Fruit fly (Drosophila melanogaster) whole organism, embryonic: Measurements from ENCODE around the gene CG31287.
A peak's percentile ranks its signal among the peaks of the same experiment; 100 is the strongest.

Source experiments
- Abd-B ChIP-seq: fragments of 200-800 bp; sonication (Bioruptor generic); optimal IDR thresholded peaks from 2 replicates; lab custom pipeline; 2018; ENCODE audit warnings: missing biosample characterization, mild to moderate bottlenecking, missing genetic modification characterization, moderate library complexity
- Antp ChIP-seq: fragments of 200-800 bp; sonication (Bioruptor generic); optimal IDR thresholded peaks from 3 replicates; lab custom pipeline; 2016; ENCODE audit warnings: missing biosample characterization, missing genetic modification characterization
- CG10147 ChIP-seq: fragments of 200-800 bp; sonication (Bioruptor generic); optimal IDR thresholded peaks from 2 replicates; lab custom pipeline; 2019; ENCODE audit warnings: missing biosample characterization, mild to moderate bottlenecking, missing genetic modification characterization, moderate library complexity
- CG11093 ChIP-seq: fragments of 200-800 bp; sonication (Bioruptor generic); IDR thresholded peaks from 3 replicates; pipeline ENCODE4 v1.3.6; 2022; ENCODE audit warnings: missing biosample characterization, missing genetic modification characterization
- CG12071 ChIP-seq: fragments of 200-800 bp; sonication (Bioruptor generic); optimal IDR thresholded peaks from 3 replicates; lab custom pipeline; 2018; ENCODE audit warnings: missing biosample characterization, mild to moderate bottlenecking, missing genetic modification characterization
- CG15514 ChIP-seq: fragments of 200-800 bp; sonication (Bioruptor generic); optimal IDR thresholded peaks from 3 replicates; lab custom pipeline; 2017; ENCODE audit warnings: missing biosample characterization, missing genetic modification characterization, mild to moderate bottlenecking, moderate library complexity, missing genetic modification reagents
- CG1647 ChIP-seq: fragments of 200-800 bp; sonication (Bioruptor generic); optimal IDR thresholded peaks from 3 replicates; lab custom pipeline; 2016; ENCODE audit warnings: missing biosample characterization, missing genetic modification characterization
- CG16779 ChIP-seq: fragments of 200-800 bp; sonication (Bioruptor generic); IDR thresholded peaks from 2 replicates; pipeline ENCODE4 v1.3.6; 2022; ENCODE audit warnings: missing biosample characterization, missing genetic modification characterization
- CG16813 ChIP-seq: fragments of 200-800 bp; sonication (Bioruptor generic); IDR thresholded peaks from 3 replicates; pipeline ENCODE4 v1.3.6; 2022; ENCODE audit warnings: missing biosample characterization, missing genetic modification characterization; ENCODE audit not compliant: partially characterized antibody
- CG17186 ChIP-seq: fragments of 200-800 bp; sonication (Bioruptor generic); optimal IDR thresholded peaks from 3 replicates; lab custom pipeline; 2017; ENCODE audit warnings: missing biosample characterization, missing genetic modification reagents, missing genetic modification characterization
- CG18011 ChIP-seq: fragments of 200-800 bp; sonication (Bioruptor generic); optimal IDR thresholded peaks from 2 replicates; lab custom pipeline; 2017; ENCODE audit warnings: missing biosample characterization, missing genetic modification characterization, mild to moderate bottlenecking, moderate library complexity, missing genotype
- CG18599 ChIP-seq: fragments of 200-800 bp; sonication (Bioruptor generic); optimal IDR thresholded peaks from 3 replicates; lab custom pipeline; 2017; ENCODE audit warnings: missing biosample characterization, missing genetic modification characterization, mild to moderate bottlenecking, moderate library complexity, missing genetic modification reagents
- CG18764 ChIP-seq: fragments of 200-800 bp; sonication (Bioruptor generic); optimal IDR thresholded peaks from 3 replicates; lab custom pipeline; 2016; ENCODE audit warnings: missing biosample characterization, missing genetic modification characterization
- CG30403 ChIP-seq: fragments of 200-800 bp; sonication (Bioruptor generic); optimal IDR thresholded peaks from 3 replicates; lab custom pipeline; 2016; ENCODE audit warnings: missing biosample characterization, missing genetic modification characterization
- CG32767 ChIP-seq: fragments of 200-800 bp; sonication (Bioruptor generic); IDR thresholded peaks from 2 replicates; pipeline ENCODE4 v1.3.6; 2022; ENCODE audit warnings: missing biosample characterization, missing genetic modification characterization
- CG6791 ChIP-seq: fragments of 200-800 bp; sonication (Bioruptor generic); IDR thresholded peaks from 3 replicates; pipeline ENCODE4 v1.3.6; 2022; ENCODE audit warnings: missing biosample characterization, missing genetic modification characterization; ENCODE audit not compliant: partially characterized antibody
- D19A ChIP-seq: fragments of 200-800 bp; optimal IDR thresholded peaks from 3 replicates; lab custom pipeline; 2019; ENCODE audit warnings: missing biosample characterization, mild to moderate bottlenecking, missing genetic modification characterization, moderate library complexity
- E2f2 ChIP-seq: fragments of 200-800 bp; sonication (Bioruptor generic); IDR thresholded peaks from 2 replicates; pipeline ENCODE4 v1.3.6; 2022; ENCODE audit warnings: missing biosample characterization, missing genetic modification characterization
- Ets65A ChIP-seq: fragments of 200-800 bp; sonication (Bioruptor generic); peaks from one replicate; lab custom pipeline; 2016; ENCODE audit warnings: missing biosample characterization, missing genetic modification characterization
- Gug ChIP-seq: fragments of 200-800 bp; sonication (Bioruptor generic); IDR thresholded peaks from 4 replicates; pipeline ENCODE4 v1.3.6; 2022; ENCODE audit warnings: missing biosample characterization, missing genetic modification characterization
- HHEX ChIP-seq: fragments of 200-800 bp; sonication (Bioruptor generic); optimal IDR thresholded peaks from 3 replicates; lab custom pipeline; 2017; ENCODE audit warnings: missing biosample characterization, mild to moderate bottlenecking, missing genetic modification characterization, missing genetic modification reagents
- HLH54F ChIP-seq: fragments of 200-800 bp; sonication (Bioruptor generic); optimal IDR thresholded peaks from 3 replicates; lab custom pipeline; 2016; ENCODE audit warnings: missing biosample characterization, missing genetic modification characterization
- HLHmδ ChIP-seq: fragments of 200-800 bp; sonication (Bioruptor generic); optimal IDR thresholded peaks from 2 replicates; lab custom pipeline; 2018; ENCODE audit warnings: missing biosample characterization, mild to moderate bottlenecking, missing genetic modification characterization, moderate library complexity
- HmgZ ChIP-seq: fragments of 200-800 bp; sonication (Bioruptor generic); optimal IDR thresholded peaks from 2 replicates; lab custom pipeline; 2018; ENCODE audit warnings: missing biosample characterization, mild to moderate bottlenecking, missing genetic modification characterization
- Hmr ChIP-seq: fragments of 200-800 bp; sonication (Bioruptor generic); optimal IDR thresholded peaks from 3 replicates; lab custom pipeline; 2017; ENCODE audit warnings: mild to moderate bottlenecking, missing biosample characterization, missing genetic modification reagents, missing genetic modification characterization
- NK7.1 ChIP-seq: fragments of 200-800 bp; sonication (Bioruptor generic); optimal IDR thresholded peaks from 3 replicates; lab custom pipeline; 2016; ENCODE audit warnings: missing biosample characterization, missing genetic modification characterization
- Oaz ChIP-seq: fragments of 200-800 bp; sonication (Bioruptor generic); IDR thresholded peaks from 2 replicates; pipeline ENCODE4 v1.3.6; 2022; ENCODE audit warnings: missing biosample characterization, missing genetic modification characterization
- PHDP ChIP-seq: fragments of 200-800 bp; sonication (Bioruptor generic); optimal IDR thresholded peaks from 3 replicates; lab custom pipeline; 2018; ENCODE audit warnings: missing biosample characterization, mild to moderate bottlenecking, missing genetic modification characterization, moderate library complexity
- Ravus ChIP-seq: fragments of 200-800 bp; sonication (Bioruptor generic); IDR thresholded peaks from 2 replicates; pipeline ENCODE4 v1.3.6; 2022; ENCODE audit warnings: missing biosample characterization, missing genetic modification characterization
- Xrp1 ChIP-seq: fragments of 200-800 bp; sonication (Bioruptor generic); IDR thresholded peaks from 2 replicates; pipeline ENCODE4 v1.3.6; 2022; ENCODE audit warnings: missing biosample characterization, missing genetic modification characterization
- ac ChIP-seq: fragments of 200-800 bp; sonication (Bioruptor generic); optimal IDR thresholded peaks from 3 replicates; lab custom pipeline; 2017; ENCODE audit warnings: missing biosample characterization, mild to moderate bottlenecking, missing genetic modification characterization
- al ChIP-seq: fragments of 200-800 bp; sonication (Bioruptor generic); IDR thresholded peaks from 2 replicates; pipeline ENCODE4 v1.3.6; 2022; ENCODE audit warnings: missing biosample characterization, missing genetic modification characterization
- cad ChIP-seq: fragments of >200 bp; optimal IDR thresholded peaks from 2 replicates; lab custom pipeline; 2017; ENCODE audit warnings: missing biosample characterization, missing genetic modification characterization
- chinmo ChIP-seq: fragments of 200-800 bp; sonication (Bioruptor generic); IDR thresholded peaks from 4 replicates; pipeline ENCODE4 v1.3.6; 2022; ENCODE audit warnings: missing biosample characterization, missing genetic modification characterization; ENCODE audit not compliant: partially characterized antibody
- corto ChIP-seq: fragments of 200-800 bp; sonication (Bioruptor generic); optimal IDR thresholded peaks from 2 replicates; lab custom pipeline; 2016; ENCODE audit warnings: missing biosample characterization, mild to moderate bottlenecking, missing genetic modification characterization, moderate library complexity
- ewg ChIP-seq: fragments of 200-800 bp; sonication (Bioruptor generic); optimal IDR thresholded peaks from 3 replicates; lab custom pipeline; 2017; ENCODE audit warnings: mild to moderate bottlenecking, missing biosample characterization, missing genetic modification reagents, missing genetic modification characterization
- fd96Cb ChIP-seq: fragments of 200-800 bp; sonication (Bioruptor generic); optimal IDR thresholded peaks from 2 replicates; lab custom pipeline; 2018; ENCODE audit warnings: missing biosample characterization, mild to moderate bottlenecking, missing genetic modification characterization, moderate library complexity
- gem ChIP-seq: fragments of 200-800 bp; sonication (Bioruptor generic); optimal IDR thresholded peaks from 2 replicates; lab custom pipeline; 2019; ENCODE audit warnings: missing biosample characterization, mild to moderate bottlenecking, missing genetic modification characterization, moderate library complexity
- gro ChIP-seq: fragments of 200-800 bp; sonication (Bioruptor generic); optimal IDR thresholded peaks from 2 replicates; lab custom pipeline; 2016; ENCODE audit warnings: missing biosample characterization, missing genetic modification characterization
- knrl ChIP-seq: fragments of 200-800 bp; sonication (Bioruptor generic); IDR thresholded peaks from 3 replicates; pipeline ENCODE4 v1.3.6; 2022; ENCODE audit warnings: missing biosample characterization, missing genetic modification characterization; ENCODE audit not compliant: partially characterized antibody
- lab ChIP-seq: fragments of 200-800 bp; sonication (Bioruptor generic); optimal IDR thresholded peaks from 3 replicates; lab custom pipeline; 2017; ENCODE audit warnings: missing biosample characterization, missing genetic modification characterization, mild to moderate bottlenecking, moderate library complexity, missing genetic modification reagents
- lbe ChIP-seq: fragments of 200-800 bp; sonication (Bioruptor generic); optimal IDR thresholded peaks from 2 replicates; lab custom pipeline; 2016; ENCODE audit warnings: missing biosample characterization, mild to moderate bottlenecking, missing genetic modification characterization
- scrt ChIP-seq: fragments of 200-800 bp; sonication (Bioruptor generic); optimal IDR thresholded peaks from 2 replicates; lab custom pipeline; 2018; ENCODE audit warnings: missing biosample characterization, mild to moderate bottlenecking, missing genetic modification characterization, moderate library complexity
- sens ChIP-seq: fragments of 200-800 bp; sonication (Bioruptor generic); peaks from one replicate; lab custom pipeline; 2016; ENCODE audit warnings: missing biosample characterization, missing genetic modification characterization
- slp2 ChIP-seq: fragments of 200-800 bp; sonication (Bioruptor generic); optimal IDR thresholded peaks from 2 replicates; lab custom pipeline; 2016; ENCODE audit warnings: missing biosample characterization, missing genetic modification characterization
- wor ChIP-seq: fragments of 200-800 bp; sonication (Bioruptor generic); IDR thresholded peaks from 2 replicates; pipeline ENCODE4 v1.3.6; 2022; ENCODE audit warnings: missing biosample characterization, missing genetic modification characterization
- zen ChIP-seq: fragments of 200-800 bp; sonication (Bioruptor generic); optimal IDR thresholded peaks from 3 replicates; lab custom pipeline; 2018; ENCODE audit warnings: missing biosample characterization, mild to moderate bottlenecking, missing genetic modification characterization, moderate library complexity
- zfh2 ChIP-seq: fragments of 200-800 bp; sonication (Bioruptor generic); optimal IDR thresholded peaks from 2 replicates; lab custom pipeline; 2016; ENCODE audit warnings: missing biosample characterization, missing genetic modification characterization

The CG31287 gene

DNA sequence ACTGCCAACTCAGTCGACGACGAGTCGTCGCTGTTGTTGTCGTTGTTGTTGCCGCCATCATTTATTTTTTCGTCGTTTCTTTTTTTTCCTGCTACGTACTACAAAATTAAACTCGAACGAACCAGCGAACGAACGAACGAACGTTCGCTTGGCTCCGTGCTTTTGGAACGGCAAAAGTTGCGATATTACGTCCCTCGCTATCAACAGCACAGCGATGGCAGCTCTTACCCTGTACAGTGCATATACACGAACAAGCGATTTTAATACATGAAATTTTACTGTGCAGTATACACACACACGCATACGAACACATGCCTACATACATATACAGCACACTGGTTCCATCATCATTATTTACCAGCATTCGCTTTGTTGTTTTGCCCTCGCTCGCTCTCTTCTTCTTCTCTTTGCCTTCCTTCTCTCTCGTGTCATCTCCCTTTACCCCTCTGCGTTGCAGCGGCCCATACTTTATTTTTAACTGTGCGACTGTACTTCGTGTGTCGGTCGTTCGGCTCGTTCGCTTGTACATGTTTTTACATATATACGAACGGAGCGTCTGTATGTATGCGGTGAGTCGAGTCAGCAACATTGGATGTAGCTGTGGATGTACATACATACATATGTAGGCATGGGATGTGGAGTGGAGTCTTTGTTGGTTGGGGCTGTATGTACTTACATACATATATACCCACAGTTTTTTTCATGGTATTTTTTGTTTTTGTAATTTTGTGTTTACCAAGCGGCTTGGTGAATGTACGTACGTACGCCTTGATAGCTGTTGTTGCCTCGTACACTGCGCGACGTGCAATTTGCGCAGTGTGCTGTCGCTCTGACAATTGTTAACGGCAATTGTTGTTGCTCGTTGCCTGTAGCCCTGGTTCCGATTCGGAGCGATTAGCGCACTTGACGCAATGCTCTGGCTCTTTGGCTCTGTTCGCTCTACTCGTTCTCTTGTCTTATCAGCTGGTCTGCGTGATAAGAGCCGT is 47.0 kb downstream of the CG31287 start (continued):
- TF ChIP-seq HLHmδ (GFP tag; lab: Kevin White, UChicago) (peak; percentile 47), CG10147 (GFP tag; lab: Kevin White, UChicago) (peak; percentile 40), CG15514 (peak; percentile 96), Gug (GFP tag; lab: Robert Waterston, UW) (peak; percentile 47; the same call in 3 of the 4 replicates), CG11093 (GFP tag; lab: Robert Waterston, UW) (no peak), ac (GFP tag; lab: Kevin White, UChicago) (no peak), corto (GFP tag; lab: Kevin White, UChicago) (peak; percentile 76), wor (GFP tag; lab: Robert Waterston, UW) (no peak), chinmo (no peak), CG16779 (GFP tag; lab: Robert Waterston, UW) (no peak), Ravus (GFP tag; lab: Robert Waterston, UW) (no peak), knrl (GFP tag; lab: Robert Waterston, UW) (no peak), CG18764 (no peak), al (GFP tag; lab: Robert Waterston, UW) (no peak), E2f2 (GFP tag; lab: Robert Waterston, UW) (no peak), Xrp1 (GFP tag; lab: Robert Waterston, UW) (no peak), HHEX (no peak), lab (GFP tag; lab: Kevin White, UChicago) (peak; percentile 58), Hmr (GFP tag; lab: Kevin White, UChicago) (peak; percentile 63), ewg (GFP tag; lab: Kevin White, UChicago) (peak; percentile 15), NK7.1 (no peak), gro (GFP tag; lab: Kevin White, UChicago) (peak; percentile 22), zen (tag; lab: Kevin White, UChicago) (peak; percentile 49), D19A (tag; lab: Kevin White, UChicago) (peak; percentile 60), fd96Cb (no peak), HLH54F (no peak), lbe (peak; percentile 63), CG32767 (no peak), CG30403 (GFP tag; lab: Kevin White, UChicago) (peak; percentile 28), Antp (peak; percentile 51), CG18011 (GFP tag; lab: Kevin White, UChicago) (no peak), CG17186 (GFP tag; lab: Kevin White, UChicago) (no peak), PHDP (peak; percentile 24), gem (peak; percentile 23), CG1647 (peak; percentile 12), Abd-B (peak; percentile 22), slp2 (GFP tag; lab: Kevin White, UChicago) (peak; percentile 38), Oaz (GFP tag; lab: Robert Waterston, UW) (no peak), zfh2 (GFP tag; lab: Kevin White, UChicago) (peak; percentile 33), CG18599 (peak; percentile 69), sens (peak; percentile 92), cad (GFP tag; lab: Kevin White, UChicago) (peak; percentile 40), Ets65A (GFP tag; lab: Kevin White, UChicago) (no peak), HmgZ (tag; lab: Kevin White, UChicago) (peak; percentile 74), CG6791 (no peak), CG16813 (GFP tag; lab: Robert Waterston, UW) (no peak), CG12071 (GFP tag; lab: Kevin White, UChicago) (peak; percentile 41), scrt (GFP tag; lab: Kevin White, UChicago) (peak; percentile 30)
